Worm (Caenorhabditis elegans) whole organism, young adult: ENCODE measurements around the gene spp-20.
A peak's percentile ranks its signal among the peaks of the same experiment; 100 is the strongest.

ENCODE experiments used
- C17E4.6 ChIP-seq: fragments of 200-800 bp; sonication (Bioruptor generic); IDR thresholded peaks from 2 replicates; pipeline ENCODE4 v1.3.6; 2022; ENCODE audit warnings: missing genetic modification reagents, missing genetic modification characterization, missing compliant biosample characterization
- D2030.7 ChIP-seq: fragments of 200-800 bp; sonication (Bioruptor generic); IDR thresholded peaks from 2 replicates; pipeline ENCODE4 v1.3.6; 2022; ENCODE audit warnings: missing genetic modification reagents, missing genetic modification characterization, missing compliant biosample characterization
- F37B4.10 ChIP-seq: fragments of 200-800 bp; sonication (Bioruptor generic); IDR thresholded peaks from 2 replicates; pipeline ENCODE4 v1.3.6; 2022; ENCODE audit warnings: missing genetic modification characterization, missing compliant biosample characterization
- F39B2.1 ChIP-seq: fragments of 200-800 bp; sonication (Bioruptor generic); IDR thresholded peaks from 2 replicates; pipeline ENCODE4 v1.3.6; 2022; ENCODE audit warnings: missing genetic modification reagents, missing genetic modification characterization, missing compliant biosample characterization
- F55B11.4 ChIP-seq: sonication (generic microtip); optimal IDR thresholded peaks from 2 replicates; lab custom pipeline; 2016; ENCODE audit warnings: missing compliant biosample characterization, missing genetic modification characterization, borderline replicate concordance; ENCODE audit not compliant: insufficient read depth
- F57A8.1 ChIP-seq: fragments of 200-800 bp; sonication (Bioruptor generic); optimal IDR thresholded peaks from 2 replicates; lab custom pipeline; 2018; ENCODE audit warnings: mild to moderate bottlenecking, missing genetic modification characterization, moderate library complexity, missing compliant biosample characterization
- F57C9.4 ChIP-seq: sonication (generic microtip); optimal IDR thresholded peaks from 2 replicates; lab custom pipeline; 2017; ENCODE audit warnings: mild to moderate bottlenecking, missing genetic modification characterization, missing compliant biosample characterization
- T07F8.4 ChIP-seq: sonication (generic microtip); optimal IDR thresholded peaks from 2 replicates; lab custom pipeline; 2016; ENCODE audit warnings: mild to moderate bottlenecking, missing genetic modification characterization, moderate library complexity, missing compliant biosample characterization
- T26A5.8 ChIP-seq: sonication (generic microtip); optimal IDR thresholded peaks from 2 replicates; lab custom pipeline; 2016; ENCODE audit warnings: missing genetic modification characterization, missing compliant biosample characterization
- Y79H2A.3 ChIP-seq: fragments of 200-800 bp; sonication (Bioruptor generic); conservative IDR thresholded peaks from 2 replicates; pipeline ENCODE4 v1.3.6; 2022; ENCODE audit warnings: missing genetic modification reagents, missing genetic modification characterization, missing compliant biosample characterization
- ZK185.1 ChIP-seq: sonication (generic microtip); optimal IDR thresholded peaks from 2 replicates; lab custom pipeline; 2016; ENCODE audit warnings: mild to moderate bottlenecking, missing genetic modification characterization, missing compliant biosample characterization; ENCODE audit not compliant: poor library complexity, severe bottlenecking
- ama-1 ChIP-seq, 3 experiments: fragments of 150-350 bp in 1 of 3; sonication (generic microtip) in 2 of 3; optimal IDR thresholded peaks; 2 replicates each; lab custom pipeline; 2014 to 2018; ENCODE audit warnings: missing biosample characterization in 2 of 3, missing genetic modification characterization in 2 of 3, missing genetic modification reagents in 2 of 3
- aptf-2 ChIP-seq: fragments of 200-800 bp; sonication (Bioruptor generic); conservative IDR thresholded peaks from 2 replicates; pipeline ENCODE4 v1.3.6; 2022; ENCODE audit warnings: missing genetic modification reagents, missing genetic modification characterization, missing compliant biosample characterization
- aptf-3 ChIP-seq: fragments of 200-800 bp; sonication (Bioruptor generic); IDR thresholded peaks from 2 replicates; pipeline ENCODE4 v1.3.6; 2022; ENCODE audit warnings: missing genetic modification characterization, missing compliant biosample characterization
- atf-7 ChIP-seq: sonication (generic microtip); optimal IDR thresholded peaks from 2 replicates; lab custom pipeline; 2017; ENCODE audit warnings: mild to moderate bottlenecking, missing genetic modification characterization, missing compliant biosample characterization
- attf-3 ChIP-seq: fragments of 200-800 bp; sonication (Bioruptor generic); conservative IDR thresholded peaks from 2 replicates; pipeline ENCODE4 v1.3.6; 2022; ENCODE audit warnings: missing genetic modification reagents, missing genetic modification characterization, missing compliant biosample characterization
- attf-5 ChIP-seq: fragments of 200-800 bp; sonication (Bioruptor generic); optimal IDR thresholded peaks from 2 replicates; lab custom pipeline; 2018; ENCODE audit warnings: mild to moderate bottlenecking, missing genetic modification characterization, missing compliant biosample characterization
- attf-6 ChIP-seq: fragments of 200-800 bp; sonication (Bioruptor generic); IDR thresholded peaks from 2 replicates; pipeline ENCODE4 v1.3.6; 2022; ENCODE audit warnings: missing genetic modification reagents, missing genetic modification characterization, missing compliant biosample characterization
- bed-1 ChIP-seq: fragments of 200-800 bp; sonication (Bioruptor generic); IDR thresholded peaks from 2 replicates; pipeline ENCODE4 v1.3.6; 2022; ENCODE audit warnings: missing genetic modification reagents, missing genetic modification characterization, missing compliant biosample characterization
- ceh-40 ChIP-seq: fragments of 200-800 bp; sonication (Bioruptor generic); IDR thresholded peaks from 2 replicates; pipeline ENCODE4 v1.3.6; 2022; ENCODE audit warnings: missing genetic modification characterization, missing compliant biosample characterization
- ceh-58 ChIP-seq: fragments of 200-800 bp; sonication (Bioruptor generic); IDR thresholded peaks from 2 replicates; pipeline ENCODE4 v1.3.6; 2022; ENCODE audit warnings: missing genetic modification characterization, missing compliant biosample characterization
- ceh-91 ChIP-seq: fragments of 200-800 bp; sonication (Bioruptor generic); IDR thresholded peaks from 2 replicates; pipeline ENCODE4 v1.3.6; 2022; ENCODE audit warnings: missing genetic modification reagents, missing genetic modification characterization, missing compliant biosample characterization
- die-1 ChIP-seq: sonication (generic microtip); optimal IDR thresholded peaks from 2 replicates; lab custom pipeline; 2016; ENCODE audit warnings: missing genotype, mild to moderate bottlenecking, missing genetic modification characterization, missing compliant biosample characterization
- dox-1 ChIP-seq: fragments of 200-800 bp; sonication (Bioruptor generic); IDR thresholded peaks from 2 replicates; pipeline ENCODE4 v1.3.6; 2022; ENCODE audit warnings: missing genetic modification reagents, missing genetic modification characterization, missing compliant biosample characterization
- dpl-1 ChIP-seq: fragments of 150-350 bp; optimal IDR thresholded peaks from 2 replicates; lab custom pipeline; 2014; ENCODE audit warnings: missing biosample characterization, missing genetic modification reagents, missing genetic modification characterization
- efl-1 ChIP-seq: fragments of 150-350 bp; optimal IDR thresholded peaks from 2 replicates; lab custom pipeline; 2014; ENCODE audit warnings: missing biosample characterization, missing genetic modification reagents, missing genetic modification characterization
- egl-18 ChIP-seq: fragments of 200-800 bp; sonication (Bioruptor generic); IDR thresholded peaks from 2 replicates; pipeline ENCODE4 v1.3.6; 2022; ENCODE audit warnings: missing genetic modification reagents, missing genetic modification characterization, missing compliant biosample characterization
- egl-44 ChIP-seq: fragments of 200-800 bp; sonication (Bioruptor generic); IDR thresholded peaks from 2 replicates; pipeline ENCODE4 v1.3.6; 2022; ENCODE audit warnings: missing genetic modification reagents, missing genetic modification characterization, missing compliant biosample characterization
- ets-4 ChIP-seq: fragments of 200-800 bp; sonication (Bioruptor generic); optimal IDR thresholded peaks from 2 replicates; lab custom pipeline; 2018; ENCODE audit warnings: mild to moderate bottlenecking, missing genetic modification characterization, missing compliant biosample characterization
- hlh-26 ChIP-seq: fragments of 200-800 bp; sonication (Bioruptor generic); conservative IDR thresholded peaks from 2 replicates; pipeline ENCODE4 v1.3.6; 2022; ENCODE audit warnings: missing genetic modification reagents, missing genetic modification characterization, missing compliant biosample characterization
- hmg-1.2 ChIP-seq: fragments of 200-800 bp; sonication (Bioruptor generic); IDR thresholded peaks from 2 replicates; pipeline ENCODE4 v1.3.6; 2022; ENCODE audit warnings: missing genetic modification reagents, missing genetic modification characterization, missing compliant biosample characterization
- hsf-1 ChIP-seq: fragments of 200-800 bp; sonication (Bioruptor generic); IDR thresholded peaks from 2 replicates; pipeline ENCODE4 v1.3.6; 2022; ENCODE audit warnings: missing genetic modification reagents, missing genetic modification characterization, missing compliant biosample characterization
- lag-1 ChIP-seq: fragments of 200-800 bp; sonication (Bioruptor generic); IDR thresholded peaks from 2 replicates; pipeline ENCODE4 v1.3.6; 2022; ENCODE audit warnings: missing genetic modification reagents, missing genetic modification characterization, missing compliant biosample characterization
- lin-35 ChIP-seq, 3 experiments: fragments of 150-350 bp in 2 of 3; sonication (generic microtip) in 1 of 3; optimal IDR thresholded peaks; 2 replicates each; lab custom pipeline; 2014 to 2018; ENCODE audit warnings: missing biosample characterization in 3 of 3, missing genetic modification characterization in 3 of 3, missing genetic modification reagents in 3 of 3
- madf-10 ChIP-seq: sonication (generic microtip); optimal IDR thresholded peaks from 2 replicates; lab custom pipeline; 2016; ENCODE audit warnings: mild to moderate bottlenecking, missing genetic modification characterization, missing compliant biosample characterization
- madf-6 ChIP-seq: fragments of 200-800 bp; sonication (Bioruptor generic); IDR thresholded peaks from 2 replicates; pipeline ENCODE4 v1.3.6; 2022; ENCODE audit warnings: missing genetic modification reagents, missing genetic modification characterization, missing compliant biosample characterization
- mxl-1 ChIP-seq: sonication (generic microtip); optimal IDR thresholded peaks from 2 replicates; lab custom pipeline; 2016; ENCODE audit warnings: missing genetic modification characterization, missing compliant biosample characterization
- nfya-2 ChIP-seq: fragments of 200-800 bp; sonication (Bioruptor generic); IDR thresholded peaks from 2 replicates; pipeline ENCODE4 v1.3.6; 2022; ENCODE audit warnings: missing genetic modification reagents, missing genetic modification characterization, missing compliant biosample characterization
- nhr-80 ChIP-seq: sonication (generic microtip); optimal IDR thresholded peaks from 2 replicates; lab custom pipeline; 2016; ENCODE audit warnings: missing genetic modification characterization, missing compliant biosample characterization
- pbrm-1 ChIP-seq: fragments of 200-800 bp; sonication (Bioruptor generic); IDR thresholded peaks from 2 replicates; pipeline ENCODE4 v1.3.6; 2022; ENCODE audit warnings: missing genetic modification reagents, missing genetic modification characterization, missing compliant biosample characterization
- rcor-1 ChIP-seq: fragments of 200-800 bp; sonication (Bioruptor generic); IDR thresholded peaks from 2 replicates; pipeline ENCODE4 v1.3.6; 2022; ENCODE audit warnings: missing genetic modification reagents, missing genetic modification characterization, missing compliant biosample characterization
- rec-8 ChIP-seq, 2 experiments: sonication (generic microtip); optimal IDR thresholded peaks; 2 replicates each; lab custom pipeline; 2016; ENCODE audit warnings: mild to moderate bottlenecking in 2 of 2, missing genetic modification characterization in 2 of 2, missing genetic modification reagents in 2 of 2, missing genotype in 2 of 2, missing biosample characterization in 1 of 2, missing compliant biosample characterization in 1 of 2, moderate library complexity in 1 of 2
- repo-1 ChIP-seq: sonication (generic microtip); optimal IDR thresholded peaks from 2 replicates; lab custom pipeline; 2017; ENCODE audit warnings: mild to moderate bottlenecking, missing genetic modification characterization, missing compliant biosample characterization
- snpc-1.1 ChIP-seq: sonication (generic microtip); optimal IDR thresholded peaks from 2 replicates; lab custom pipeline; 2017; ENCODE audit warnings: missing genetic modification characterization, mild to moderate bottlenecking, missing compliant biosample characterization, antibody characterized with exemption, moderate library complexity, missing genotype, missing genetic modification reagents; ENCODE audit not compliant: insufficient read depth
- somi-1 ChIP-seq: fragments of 200-800 bp; sonication (Bioruptor generic); optimal IDR thresholded peaks from 2 replicates; lab custom pipeline; 2018; ENCODE audit warnings: mild to moderate bottlenecking, missing genetic modification characterization, missing compliant biosample characterization
- xnd-1 ChIP-seq: sonication (generic microtip); optimal IDR thresholded peaks from 2 replicates; lab custom pipeline; 2016; ENCODE audit warnings: missing genotype, missing genetic modification reagents, missing genetic modification characterization, missing compliant biosample characterization
- zfh-2 ChIP-seq: fragments of 200-800 bp; sonication (Bioruptor generic); conservative IDR thresholded peaks from 2 replicates; pipeline ENCODE4 v1.3.6; 2022; ENCODE audit warnings: missing genetic modification reagents, missing genetic modification characterization, missing compliant biosample characterization
- zim-3 ChIP-seq: sonication (generic microtip); optimal IDR thresholded peaks from 2 replicates; lab custom pipeline; 2017; ENCODE audit warnings: mild to moderate bottlenecking, missing genetic modification characterization, moderate library complexity, missing compliant biosample characterization
- ztf-26 ChIP-seq: sonication (generic microtip); optimal IDR thresholded peaks from 2 replicates; lab custom pipeline; 2017; ENCODE audit warnings: missing genetic modification characterization, missing compliant biosample characterization

The spp-20 gene

DNA sequence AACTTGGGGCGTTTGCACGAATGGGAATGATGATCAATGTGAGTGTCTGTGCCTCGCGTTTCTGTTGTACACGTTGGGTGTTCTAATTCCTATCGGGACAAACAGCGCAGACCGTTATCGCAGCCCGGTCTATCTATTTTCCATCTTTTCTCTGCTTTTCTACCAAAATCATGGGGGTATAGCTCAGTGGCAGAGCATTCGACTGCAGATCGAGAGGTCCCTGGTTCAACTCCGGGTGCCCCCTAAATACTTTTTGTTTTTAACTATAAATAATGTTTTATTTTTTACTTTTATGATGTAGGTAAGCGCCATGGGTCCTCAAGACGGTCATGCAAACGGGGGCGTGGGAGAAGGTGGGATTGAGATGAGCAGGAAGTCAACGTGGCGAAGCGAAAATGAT lies 1.6 kb upstream of the spp-20 start (continued):
- TF ChIP-seq dpl-1, result no peak
- TF ChIP-seq F57A8.1, result peak; percentile 66
- no peak for TF ChIP-seq ama-1 (optimal IDR thresholded peaks at IDR 0.05; lab: Kevin White, UChicago)
- TF ChIP-seq ama-1 (GFP tag; optimal IDR thresholded peaks at IDR 0.05; lab: Kevin White, UChicago), result peak; percentile 56 to 87
- peak; percentile 55 for TF ChIP-seq madf-10 (tag; lab: Kevin White, UChicago)
- 0 out of 2 replicates have a peak, but pooled peaks have one; percentile 69 for TF ChIP-seq F37B4.10
- peak; percentile 52 for TF ChIP-seq mxl-1 (tag; lab: Kevin White, UChicago)
- peak; percentile 76 for TF ChIP-seq attf-5 (GFP tag; lab: Kevin White, UChicago)
- TF ChIP-seq aptf-3 (GFP tag; lab: Robert Waterston, UW), result no peak; the same call in 1 of the 2 replicates
- TF ChIP-seq lag-1 (GFP tag; lab: Robert Waterston, UW), result no peak
- TF ChIP-seq ets-4, result peak; percentile 60
- TF ChIP-seq hmg-1.2 (GFP tag; lab: Robert Waterston, UW), result peak; percentile 65
- TF ChIP-seq F39B2.1 (GFP tag; lab: Robert Waterston, UW), result no peak
- peak; percentile 69 for TF ChIP-seq T07F8.4 (tag; lab: Kevin White, UChicago)
- no peak for TF ChIP-seq rcor-1
- no peak for TF ChIP-seq egl-18 (GFP tag; lab: Robert Waterston, UW)
- peak; percentile 1 for TF ChIP-seq xnd-1 (tag; lab: Kevin White, UChicago)
- peak; percentile 24 for TF ChIP-seq ztf-26 (tag; lab: Kevin White, UChicago)
- TF ChIP-seq D2030.7 (GFP tag; lab: Robert Waterston, UW), result peak; percentile 69; the same call in 1 of the 2 replicates
- TF ChIP-seq ZK185.1, result peak; percentile 41
- no peak for TF ChIP-seq dox-1 (GFP tag; lab: Robert Waterston, UW)
- no peak for TF ChIP-seq nfya-2 (GFP tag; lab: Robert Waterston, UW)
- no peak for TF ChIP-seq efl-1 (GFP tag; lab: Kevin White, UChicago)
- TF ChIP-seq bed-1 (GFP tag; lab: Robert Waterston, UW), result no peak
- TF ChIP-seq rec-8 (tag; optimal IDR thresholded peaks at IDR 0.05; lab: Kevin White, UChicago), result peak; percentile 69 to 81
- no peak for TF ChIP-seq repo-1 (tag; lab: Kevin White, UChicago)
- no peak for TF ChIP-seq aptf-2
- peak; percentile 49 for TF ChIP-seq somi-1 (GFP tag; lab: Kevin White, UChicago)
- TF ChIP-seq ceh-40 (GFP tag; lab: Robert Waterston, UW), result no peak
- peak; percentile 45 for TF ChIP-seq T26A5.8
- peak; percentile 45 for TF ChIP-seq zim-3 (tag; lab: Kevin White, UChicago)
- TF ChIP-seq hsf-1, result 0 out of 2 replicates have a peak, but pooled peaks have one; percentile 24
- TF ChIP-seq Y79H2A.3, result no peak
- TF ChIP-seq die-1 (tag; lab: Kevin White, UChicago), result peak; percentile 89
- peak; percentile 42 for TF ChIP-seq nhr-80 (tag; lab: Kevin White, UChicago)
- TF ChIP-seq madf-6, result no peak; the same call in 1 of the 2 replicates
- TF ChIP-seq F55B11.4 (tag; lab: Kevin White, UChicago), result no peak
- no peak for TF ChIP-seq lin-35 (GFP tag; optimal IDR thresholded peaks at IDR 0.05; lab: Kevin White, UChicago)
- peak; percentile 31 for TF ChIP-seq snpc-1.1 (tag; lab: Kevin White, UChicago)
- TF ChIP-seq F57C9.4 (tag; lab: Kevin White, UChicago), result no peak
- no peak for TF ChIP-seq attf-6 (GFP tag; lab: Robert Waterston, UW)
- TF ChIP-seq ceh-58, result no peak
- TF ChIP-seq ceh-91 (GFP tag; lab: Robert Waterston, UW), result no peak
- TF ChIP-seq egl-44 (GFP tag; lab: Robert Waterston, UW), result peak; percentile 85
- no peak for TF ChIP-seq attf-3 (GFP tag; lab: Robert Waterston, UW)
- TF ChIP-seq C17E4.6 (GFP tag; lab: Robert Waterston, UW), result no peak
- TF ChIP-seq atf-7, result peak; percentile 9
- TF ChIP-seq hlh-26 (GFP tag; lab: Robert Waterston, UW), result no peak
- no peak for TF ChIP-seq pbrm-1 (GFP tag; lab: Robert Waterston, UW)
- TF ChIP-seq zfh-2 (GFP tag; lab: Robert Waterston, UW), result no peak
